Worm (Caenorhabditis elegans) whole organism, L2 larva: Measurements from ENCODE around the gene seld-1.

Source experiments
- Y55F3AM.14 ChIP-seq: fragments of 200-800 bp; sonication (Bioruptor generic); optimal IDR thresholded peaks from 2 replicates; lab custom pipeline; 2018; ENCODE audit warnings: mild to moderate bottlenecking, missing genetic modification characterization, missing compliant biosample characterization
- aly-2 ChIP-seq: fragments of 150-350 bp; optimal IDR thresholded peaks from 2 replicates; lab custom pipeline; 2014; ENCODE audit warnings: missing biosample characterization, missing genetic modification characterization
- egl-27 ChIP-seq: sonication (generic microtip); optimal IDR thresholded peaks from 3 replicates; lab custom pipeline; 2017; ENCODE audit warnings: missing biosample characterization, missing genetic modification reagents, missing genetic modification characterization
- lin-39 ChIP-seq: fragments of 150-350 bp; optimal IDR thresholded peaks from 2 replicates; lab custom pipeline; 2014; ENCODE audit warnings: missing biosample characterization, missing genetic modification reagents, missing genetic modification characterization
- lsy-2 ChIP-seq, 2 experiments: fragments of 150-350 bp in 1 of 2; sonication (generic microtip) in 1 of 2; optimal IDR thresholded peaks; 2 replicates each; lab custom pipeline; 2014 to 2017; ENCODE audit warnings: missing biosample characterization in 2 of 2, missing genetic modification characterization in 2 of 2
- mdl-1 ChIP-seq, 2 experiments: fragments of 150-350 bp in 1 of 2; sonication (generic microtip) in 1 of 2; optimal IDR thresholded peaks; 2 replicates each; lab custom pipeline; 2017; ENCODE audit warnings: missing biosample characterization in 2 of 2, missing genetic modification characterization in 2 of 2
- nhr-77 ChIP-seq: fragments of 150-350 bp; optimal IDR thresholded peaks from 2 replicates; lab custom pipeline; 2014; ENCODE audit warnings: missing biosample characterization, missing genetic modification characterization
- unc-62 ChIP-seq: fragments of 150-350 bp; optimal IDR thresholded peaks from 2 replicates; lab custom pipeline; 2014; ENCODE audit warnings: missing biosample characterization, missing genetic modification reagents, missing genetic modification characterization

- TF ChIP-seq mdl-1 (tag; optimal IDR thresholded peaks at IDR 0.05; lab: Kevin White, UChicago) (no peak), Y55F3AM.14 (GFP tag; lab: Kevin White, UChicago) (no peak), lsy-2 (tag; optimal IDR thresholded peaks at IDR 0.05; lab: Kevin White, UChicago) (peak; percentile 5 to 84), unc-62 (GFP tag; lab: Kevin White, UChicago) (no peak), nhr-77 (tag; lab: Kevin White, UChicago) (no peak), egl-27 (no peak), aly-2 (tag; lab: Kevin White, UChicago) (no peak), lin-39 (tag; lab: Kevin White, UChicago) (no peak)
Measured at ce11 chrIV:13538901-13539300, 33.7 kb downstream of the seld-1 start.
